Fruit fly (Drosophila melanogaster): Measurements from ENCODE around the gene DIP-iota.
A peak's percentile ranks its signal among the peaks of the same experiment; 100 is the strongest.

The DIP-iota gene

dm6 chr2L:6648163-6648628, 26.7 kb upstream of the DIP-iota start (continued):
- TF ChIP-seq CG30431 (GFP tag; optimal IDR thresholded peaks at IDR 0.05) (peak; percentile 88), CG18599 (GFP tag; optimal IDR thresholded peaks at IDR 0.05) (peak; percentile 97), Antp (GFP tag; optimal IDR thresholded peaks at IDR 0.05) (peak; percentile 86), tx (GFP tag; optimal IDR thresholded peaks at IDR 0.05) (peak; percentile 89), CG17361 (GFP tag; IDR thresholded peaks at IDR 0.05) (peak; percentile 97), sna (GFP tag; IDR thresholded peaks at IDR 0.05; ENCODE audit: partially characterized antibody) (no peak), CG14441 (GFP tag; IDR thresholded peaks at IDR 0.05) (peak; percentile 92), CG9609 (GFP tag; optimal IDR thresholded peaks at IDR 0.05) (peak; percentile 86), CG6765 (GFP tag; optimal IDR thresholded peaks at IDR 0.05) (peak; percentile 95), CG17802 (tag; optimal IDR thresholded peaks at IDR 0.05) (peak; percentile 91), HLH4C (GFP tag; IDR thresholded peaks at IDR 0.05; ENCODE audit: partially characterized antibody) (no peak), Jarid2 (GFP tag; optimal IDR thresholded peaks at IDR 0.05) (peak; percentile 77), org-1 (GFP tag; optimal IDR thresholded peaks at IDR 0.05) (peak; percentile 94), jigr1 (GFP tag; IDR thresholded peaks at IDR 0.05) (peak; percentile 82), CG8388 (GFP tag; optimal IDR thresholded peaks at IDR 0.05) (peak; percentile 93), Adf1 (GFP tag; IDR thresholded peaks at IDR 0.05) (peak; percentile 61), Mad (GFP tag; optimal IDR thresholded peaks at IDR 0.05) (peak; percentile 95), cad (GFP tag; optimal IDR thresholded peaks at IDR 0.05) (no peak), CG8281 (tag; optimal IDR thresholded peaks at IDR 0.05) (peak; percentile 86), CG18262 (tag; optimal IDR thresholded peaks at IDR 0.05) (peak; percentile 95), CG2678 (tag; optimal IDR thresholded peaks at IDR 0.05) (peak; percentile 97), CG16779 (GFP tag; IDR thresholded peaks at IDR 0.05) (peak; percentile 77), CG8944 (GFP tag; optimal IDR thresholded peaks at IDR 0.05) (peak; percentile 89), Atf-2 (GFP tag; optimal IDR thresholded peaks at IDR 0.05) (peak; percentile 87), bbx (GFP tag; IDR thresholded peaks at IDR 0.05; ENCODE audit: partially characterized antibody) (no peak), Hmx (GFP tag; optimal IDR thresholded peaks at IDR 0.05) (peak; percentile 86), aop (GFP tag; IDR thresholded peaks at IDR 0.05) (no peak), CG30403 (GFP tag; optimal IDR thresholded peaks at IDR 0.05) (peak; percentile 98), CG4282 (GFP tag; optimal IDR thresholded peaks at IDR 0.05) (peak; percentile 1), CG10543 (GFP tag; optimal IDR thresholded peaks at IDR 0.05) (peak; percentile 97), Gug (GFP tag; IDR thresholded peaks at IDR 0.05) (peak; percentile 81; the same call in 3 of the 4 replicates), emc (GFP tag; optimal IDR thresholded peaks at IDR 0.05) (peak; percentile 86), CG17328 (GFP tag; IDR thresholded peaks at IDR 0.05) (peak; percentile 88), CG10267 (tag; optimal IDR thresholded peaks at IDR 0.05) (peak; percentile 89), Trl (optimal IDR thresholded peaks at IDR 0.05) (peak; percentile 52 to 74), Trl (GFP tag; optimal IDR thresholded peaks at IDR 0.05) (peak; percentile 93), CG8290 (GFP tag; optimal IDR thresholded peaks at IDR 0.05) (peak; percentile 89), CG8290 (tag; optimal IDR thresholded peaks at IDR 0.05) (peak; percentile 88 to 92), CG11560 (tag; IDR thresholded peaks at IDR 0.05) (peak; percentile 79), mam (GFP tag; optimal IDR thresholded peaks at IDR 0.05) (peak; percentile 93), ind (GFP tag; optimal IDR thresholded peaks at IDR 0.05) (peak; percentile 95), hb (GFP tag; IDR thresholded peaks at IDR 0.05; ENCODE audit: partially characterized antibody) (no peak), CG9437 (GFP tag; optimal IDR thresholded peaks at IDR 0.05) (peak; percentile 90), CG7786 (GFP tag; optimal IDR thresholded peaks at IDR 0.05) (peak; percentile 93), CG12659 (GFP tag; optimal IDR thresholded peaks at IDR 0.05) (peak; percentile 98), ro (GFP tag; IDR thresholded peaks at IDR 0.05) (peak; percentile 80), exex (tag; optimal IDR thresholded peaks at IDR 0.05) (peak; percentile 81), CG13624 (GFP tag; optimal IDR thresholded peaks at IDR 0.05) (peak; percentile 90), Rx (GFP tag; IDR thresholded peaks at IDR 0.05) (peak; percentile 80), scrt (GFP tag; optimal IDR thresholded peaks at IDR 0.05) (peak; percentile 89), CG4404 (GFP tag; IDR thresholded peaks at IDR 0.05) (peak; percentile 88), CG34422 (GFP tag; IDR thresholded peaks at IDR 0.05) (peak; percentile 92)
